Worm (Caenorhabditis elegans) whole organism, mixed stage, embryonic: ENCODE measurements around the gene ets-7.

Experiments used
- M03D4.4 ChIP-seq: sonication (generic microtip); optimal IDR thresholded peaks from 2 replicates; lab custom pipeline; 2017; ENCODE audit warnings: mild to moderate bottlenecking, missing genetic modification characterization, missing compliant biosample characterization
- bed-3 ChIP-seq: fragments of 200-800 bp; sonication (Bioruptor generic); optimal IDR thresholded peaks from 3 replicates; lab custom pipeline; 2018; ENCODE audit warnings: mild to moderate bottlenecking, missing genetic modification characterization, moderate library complexity, missing compliant biosample characterization
- blmp-1 ChIP-seq: fragments of 150-350 bp; optimal IDR thresholded peaks from 2 replicates; lab custom pipeline; 2014; ENCODE audit warnings: missing biosample characterization, missing genetic modification characterization
- ceh-39 ChIP-seq: fragments of 150-350 bp; optimal IDR thresholded peaks from 2 replicates; lab custom pipeline; 2014; ENCODE audit warnings: missing biosample characterization, missing genetic modification characterization
- ceh-43 ChIP-seq: fragments of 200-800 bp; sonication (Bioruptor generic); optimal IDR thresholded peaks from 2 replicates; lab custom pipeline; 2018; ENCODE audit warnings: mild to moderate bottlenecking, missing genetic modification characterization, moderate library complexity, missing compliant biosample characterization
- ceh-83 ChIP-seq: fragments of 200-800 bp; sonication (Bioruptor generic); optimal IDR thresholded peaks from 2 replicates; lab custom pipeline; 2018; ENCODE audit warnings: mild to moderate bottlenecking, missing genetic modification characterization, missing compliant biosample characterization
- ces-1 ChIP-seq: fragments of 150-350 bp; optimal IDR thresholded peaks from 2 replicates; lab custom pipeline; 2014; ENCODE audit warnings: missing biosample characterization, missing genetic modification reagents, missing genetic modification characterization
- cnd-1 ChIP-seq: fragments of 200-800 bp; sonication (Bioruptor generic); optimal IDR thresholded peaks from 2 replicates; lab custom pipeline; 2018; ENCODE audit warnings: mild to moderate bottlenecking, missing genetic modification characterization, missing compliant biosample characterization
- drap-1 ChIP-seq: fragments of 200-800 bp; sonication (Bioruptor generic); optimal IDR thresholded peaks from 3 replicates; lab custom pipeline; 2018; ENCODE audit warnings: mild to moderate bottlenecking, missing genetic modification characterization, missing compliant biosample characterization
- elt-1 ChIP-seq: sonication (generic microtip); optimal IDR thresholded peaks from 2 replicates; lab custom pipeline; 2017; ENCODE audit warnings: missing genetic modification characterization, mild to moderate bottlenecking, missing compliant biosample characterization, antibody characterized with exemption, moderate library complexity, borderline replicate concordance; ENCODE audit not compliant: insufficient read depth
- elt-3 ChIP-seq: fragments of 150-350 bp; optimal IDR thresholded peaks from 2 replicates; lab custom pipeline; 2014; ENCODE audit warnings: missing biosample characterization, missing genetic modification characterization
- flh-1 ChIP-seq: fragments of 200-800 bp; sonication (Bioruptor generic); optimal IDR thresholded peaks from 2 replicates; lab custom pipeline; 2018; ENCODE audit warnings: mild to moderate bottlenecking, missing genetic modification characterization, moderate library complexity, missing compliant biosample characterization
- ham-2 ChIP-seq: fragments of 200-800 bp; sonication (Bioruptor generic); optimal IDR thresholded peaks from 2 replicates; lab custom pipeline; 2018; ENCODE audit warnings: mild to moderate bottlenecking, missing genetic modification characterization, missing compliant biosample characterization
- hlh-1 ChIP-seq: fragments of 150-350 bp; optimal IDR thresholded peaks from 2 replicates; lab custom pipeline; 2014; ENCODE audit warnings: missing biosample characterization, missing genetic modification reagents, missing genetic modification characterization
- lin-13 ChIP-seq: fragments of 150-350 bp; optimal IDR thresholded peaks from 2 replicates; lab custom pipeline; 2014; ENCODE audit warnings: missing biosample characterization, missing genetic modification characterization
- lin-32 ChIP-seq: fragments of 200-800 bp; sonication (Bioruptor generic); optimal IDR thresholded peaks from 2 replicates; lab custom pipeline; 2018; ENCODE audit warnings: mild to moderate bottlenecking, missing genetic modification characterization, missing compliant biosample characterization
- lsy-2 ChIP-seq: fragments of 150-350 bp; optimal IDR thresholded peaks from 2 replicates; lab custom pipeline; 2014; ENCODE audit warnings: missing biosample characterization, missing genetic modification characterization
- mab-5 ChIP-seq: fragments of 150-350 bp; optimal IDR thresholded peaks from 2 replicates; lab custom pipeline; 2014; ENCODE audit warnings: missing biosample characterization, missing genetic modification characterization
- mep-1 ChIP-seq: fragments of 150-350 bp; optimal IDR thresholded peaks from 2 replicates; lab custom pipeline; 2017; ENCODE audit warnings: missing biosample characterization, missing genetic modification reagents, missing genetic modification characterization, inconsistent platforms
- mls-2 ChIP-seq: sonication (generic microtip); optimal IDR thresholded peaks from 2 replicates; lab custom pipeline; 2016; ENCODE audit warnings: mild to moderate bottlenecking, missing genetic modification characterization, moderate library complexity, missing compliant biosample characterization
- nhr-2 ChIP-seq: fragments of 150-350 bp; optimal IDR thresholded peaks from 2 replicates; lab custom pipeline; 2014; ENCODE audit warnings: missing biosample characterization, missing genetic modification characterization
- nhr-237 ChIP-seq: fragments of 150-350 bp; optimal IDR thresholded peaks from 2 replicates; lab custom pipeline; 2014; ENCODE audit warnings: missing biosample characterization, missing genetic modification characterization
- nhr-28 ChIP-seq: fragments of 150-350 bp; optimal IDR thresholded peaks from 2 replicates; lab custom pipeline; 2014; ENCODE audit warnings: missing biosample characterization, missing genetic modification characterization
- nhr-76 ChIP-seq: sonication (generic microtip); optimal IDR thresholded peaks from 2 replicates; lab custom pipeline; 2017; ENCODE audit warnings: missing biosample characterization, missing genetic modification characterization
- pha-4 ChIP-seq: fragments of 150-350 bp; optimal IDR thresholded peaks from 2 replicates; lab custom pipeline; 2018; ENCODE audit warnings: missing biosample characterization, missing genetic modification reagents, missing genetic modification characterization
- sem-2 ChIP-seq: fragments of 200-800 bp; sonication (Bioruptor generic); optimal IDR thresholded peaks from 2 replicates; lab custom pipeline; 2018; ENCODE audit warnings: mild to moderate bottlenecking, missing genetic modification characterization, missing compliant biosample characterization
- snpc-4 ChIP-seq: fragments of 150-350 bp; optimal IDR thresholded peaks from 2 replicates; lab custom pipeline; 2014; ENCODE audit warnings: missing biosample characterization, missing genetic modification characterization
- sptf-1 ChIP-seq: sonication (generic microtip); optimal IDR thresholded peaks from 2 replicates; lab custom pipeline; 2017; ENCODE audit warnings: mild to moderate bottlenecking, missing genetic modification characterization, moderate library complexity, missing compliant biosample characterization
- tbx-8 ChIP-seq: fragments of 200-800 bp; sonication (Bioruptor generic); optimal IDR thresholded peaks from 2 replicates; lab custom pipeline; 2018; ENCODE audit warnings: mild to moderate bottlenecking, missing genetic modification characterization, moderate library complexity, missing compliant biosample characterization
- unc-120 ChIP-seq: sonication (generic microtip); optimal IDR thresholded peaks from 2 replicates; lab custom pipeline; 2017; ENCODE audit warnings: missing genetic modification characterization, missing compliant biosample characterization; ENCODE audit not compliant: poor library complexity, severe bottlenecking
- unc-39 ChIP-seq: fragments of 150-350 bp; optimal IDR thresholded peaks from 2 replicates; lab custom pipeline; 2014; ENCODE audit warnings: missing biosample characterization, missing genetic modification characterization
- unc-62 ChIP-seq: fragments of 150-350 bp; optimal IDR thresholded peaks from 2 replicates; lab custom pipeline; 2014; ENCODE audit warnings: missing biosample characterization, missing genetic modification reagents, missing genetic modification characterization
- zip-8 ChIP-seq: fragments of 150-350 bp; optimal IDR thresholded peaks from 2 replicates; lab custom pipeline; 2014; ENCODE audit warnings: missing biosample characterization, missing genetic modification characterization
- ztf-11 ChIP-seq: fragments of 150-350 bp; optimal IDR thresholded peaks from 2 replicates; lab custom pipeline; 2014; ENCODE audit warnings: missing biosample characterization, missing genetic modification characterization

The ets-7 gene

DNA sequence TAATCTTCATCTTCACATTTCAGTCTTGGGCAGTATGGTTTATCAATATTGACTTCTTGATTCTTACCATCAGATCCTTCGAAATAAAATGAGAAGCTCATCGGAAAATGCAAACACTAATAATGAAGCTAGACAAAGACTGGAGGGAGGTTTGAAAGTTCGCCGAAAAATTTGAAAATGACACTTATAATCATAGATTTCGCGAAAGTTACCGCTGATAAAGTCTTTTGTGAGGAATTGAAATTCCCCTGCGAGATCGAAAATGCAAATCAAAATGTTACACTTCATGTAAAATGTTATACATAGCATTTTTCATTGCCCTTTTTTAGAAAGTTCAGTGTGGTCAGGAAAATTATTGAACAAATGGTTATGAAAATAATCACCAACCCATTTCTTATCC is 39.7 kb upstream of the ets-7 start, which contains the start of gene C50E3.7:
Gene C50E3.7 (minus strand): TSS at position 101 of the 400 bp plus-strand sequence.
- TF ChIP-seq lin-13 (tag; lab: Kevin White, UChicago): no peak
- TF ChIP-seq ham-2 (GFP tag; lab: Kevin White, UChicago): no peak
- TF ChIP-seq unc-120 (tag; lab: Kevin White, UChicago): no peak
- TF ChIP-seq unc-62 (GFP tag; lab: Kevin White, UChicago): no peak
- TF ChIP-seq nhr-237: no peak
- no peak for TF ChIP-seq flh-1 (GFP tag; lab: Kevin White, UChicago)
- no peak for TF ChIP-seq ztf-11 (tag; lab: Kevin White, UChicago)
- no peak for TF ChIP-seq sptf-1 (tag; lab: Kevin White, UChicago)
- no peak for TF ChIP-seq cnd-1 (tag; lab: Kevin White, UChicago)
- TF ChIP-seq nhr-28 (tag; lab: Kevin White, UChicago): no peak
- TF ChIP-seq nhr-2 (tag; lab: Kevin White, UChicago): no peak
- TF ChIP-seq nhr-76 (tag; lab: Kevin White, UChicago): no peak
- TF ChIP-seq mls-2 (tag; lab: Kevin White, UChicago): no peak
- TF ChIP-seq elt-1 (tag; lab: Kevin White, UChicago): no peak
- TF ChIP-seq, all 35 proteins: peak for 0

DNA sequence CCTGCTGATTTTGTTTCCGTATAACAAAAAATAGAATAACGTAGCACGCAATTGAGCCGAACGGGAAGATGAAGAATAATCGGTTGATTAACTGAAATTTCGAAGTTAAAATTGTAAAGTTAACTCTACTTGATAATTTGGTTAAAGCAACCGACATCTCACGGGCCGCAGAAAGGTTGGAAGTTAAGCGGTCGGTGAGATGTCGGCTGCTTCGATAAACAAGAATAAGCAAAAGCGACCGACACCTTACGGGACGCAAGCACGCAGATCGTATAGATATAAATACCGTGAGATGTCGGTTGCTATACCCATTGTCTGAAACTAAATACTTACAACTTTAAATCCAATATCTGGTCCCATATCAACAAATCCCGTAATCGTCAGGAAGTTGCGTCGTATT is 36.5 kb upstream of the ets-7 start:
- TF ChIP-seq ces-1 (GFP tag; lab: Kevin White, UChicago) (no peak), lsy-2 (no peak), mab-5 (tag; lab: Kevin White, UChicago) (no peak), elt-1 (tag; lab: Kevin White, UChicago) (no peak), mep-1 (no peak), flh-1 (GFP tag; lab: Kevin White, UChicago) (no peak), cnd-1 (tag; lab: Kevin White, UChicago) (no peak), unc-39 (tag; lab: Kevin White, UChicago) (no peak)
- TF ChIP-seq, all 35 proteins: peak for 0

- no peak for TF ChIP-seq unc-39 (tag; lab: Kevin White, UChicago)
- no peak for TF ChIP-seq mls-2 (tag; lab: Kevin White, UChicago)
- no peak for TF ChIP-seq sptf-1 (tag; lab: Kevin White, UChicago)
- TF ChIP-seq mab-5 (tag; lab: Kevin White, UChicago): no peak
- TF ChIP-seq lin-13 (tag; lab: Kevin White, UChicago): no peak
- TF ChIP-seq ceh-43: no peak
- TF ChIP-seq lsy-2: no peak
- no peak for TF ChIP-seq elt-1 (tag; lab: Kevin White, UChicago)
- no peak for TF ChIP-seq sem-2 (GFP tag; lab: Kevin White, UChicago)
- no peak for TF ChIP-seq nhr-2 (tag; lab: Kevin White, UChicago)
- no peak for TF ChIP-seq ham-2 (GFP tag; lab: Kevin White, UChicago)
- no peak for TF ChIP-seq ztf-11 (tag; lab: Kevin White, UChicago)
- TF ChIP-seq flh-1 (GFP tag; lab: Kevin White, UChicago): no peak
- TF ChIP-seq pha-4 (tag; lab: Kevin White, UChicago): no peak
- TF ChIP-seq snpc-4: no peak
- no peak for TF ChIP-seq unc-120 (tag; lab: Kevin White, UChicago)
- TF ChIP-seq, all 35 proteins: peak for 0
These were observed 31.9 kb upstream of the ets-7 start, which contains the start of gene C50E3.6 for ce11 chrV:7590454-7590853. Gene C50E3.6, minus strand, starts transcription at chrV:7590554.

DNA sequence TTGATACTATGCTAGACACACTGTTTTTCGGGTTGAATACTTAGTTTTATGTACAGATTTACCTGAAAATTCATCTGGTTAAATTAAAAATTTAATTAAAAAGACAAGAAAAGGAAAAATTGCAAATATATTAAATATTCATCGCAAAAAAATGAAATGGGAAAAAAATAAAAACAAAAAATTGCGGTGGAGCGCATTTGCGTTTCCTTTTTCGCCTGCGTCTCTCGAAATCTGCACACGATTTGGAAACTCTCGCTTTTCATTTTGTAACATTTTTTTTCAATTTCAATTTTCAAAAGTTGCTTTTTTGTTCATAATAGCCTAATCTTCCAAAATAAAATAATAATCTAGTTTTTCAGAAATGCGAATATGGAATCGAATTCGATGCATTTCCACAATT is 29.0 kb upstream of the ets-7 start, which contains the start of the genes F19F10.11 and C50E3.5:
Gene F19F10.11 (minus strand): TSS at position 68 of the 400 bp plus-strand sequence.
Gene C50E3.5 (plus strand): TSS at position 360 of the 400 bp plus-strand sequence.
- TF ChIP-seq blmp-1 (tag; lab: Kevin White, UChicago) (no peak), unc-120 (tag; lab: Kevin White, UChicago) (no peak), bed-3 (GFP tag; lab: Kevin White, UChicago) (no peak), hlh-1 (tag; lab: Kevin White, UChicago) (no peak), mep-1 (peak; percentile 52), ceh-43 (no peak), lsy-2 (peak; percentile 5), elt-3 (no peak), ces-1 (GFP tag; lab: Kevin White, UChicago) (peak; percentile 20)

ce11 chrV:7580378-7580777 is 21.8 kb upstream of the ets-7 start, which contains the start of gene ets-6:
Gene ets-6, minus strand, starts transcription at chrV:7580546.
- TF ChIP-seq ceh-39 (tag; lab: Kevin White, UChicago) (no peak), lin-13 (tag; lab: Kevin White, UChicago) (no peak), ham-2 (GFP tag; lab: Kevin White, UChicago) (no peak), lsy-2 (no peak), ceh-83 (GFP tag; lab: Kevin White, UChicago) (no peak), zip-8 (tag; lab: Kevin White, UChicago) (no peak), unc-39 (tag; lab: Kevin White, UChicago) (no peak), hlh-1 (tag; lab: Kevin White, UChicago) (no peak), sptf-1 (tag; lab: Kevin White, UChicago) (no peak), blmp-1 (tag; lab: Kevin White, UChicago) (no peak), M03D4.4 (no peak), elt-1 (tag; lab: Kevin White, UChicago) (no peak), drap-1 (GFP tag; lab: Kevin White, UChicago) (no peak), nhr-76 (tag; lab: Kevin White, UChicago) (no peak), nhr-237 (peak; percentile 30), sem-2 (GFP tag; lab: Kevin White, UChicago) (no peak), bed-3 (GFP tag; lab: Kevin White, UChicago) (no peak), ceh-43 (no peak), unc-62 (GFP tag; lab: Kevin White, UChicago) (no peak), mab-5 (tag; lab: Kevin White, UChicago) (no peak), flh-1 (GFP tag; lab: Kevin White, UChicago) (no peak), cnd-1 (tag; lab: Kevin White, UChicago) (no peak), ces-1 (GFP tag; lab: Kevin White, UChicago) (peak; percentile 48), snpc-4 (no peak), mep-1 (peak; percentile 53), lin-32 (no peak), nhr-2 (tag; lab: Kevin White, UChicago) (no peak), nhr-28 (tag; lab: Kevin White, UChicago) (no peak), tbx-8 (no peak), mls-2 (tag; lab: Kevin White, UChicago) (no peak), unc-120 (tag; lab: Kevin White, UChicago) (no peak)
